Worm (Caenorhabditis elegans): Measurements from ENCODE around the gene lipl-5.

- TF ChIP-seq F52B5.7 (tag; optimal IDR thresholded peaks at IDR 0.05) (no peak), tbx-9 (tag; optimal IDR thresholded peaks at IDR 0.05; ENCODE audit: borderline replicate concordance) (no peak), Y95B8A.8 (GFP tag; IDR thresholded peaks at IDR 0.05) (no peak), unc-62 (GFP tag; optimal IDR thresholded peaks at IDR 0.05) (no peak), tbp1 (GFP tag; optimal IDR thresholded peaks at IDR 0.05) (no peak), sdz-38 (tag; optimal IDR thresholded peaks at IDR 0.05) (no peak), lsy-27 (tag; optimal IDR thresholded peaks at IDR 0.05; ENCODE audit: borderline replicate concordance, insufficient read depth) (no peak)
Measured at ce11 chrV:392199-392678, 6.7 kb downstream of the lipl-5 start, which contains the start of gene nhr-254.

All from whole organism, young adult.